Fruit fly (Drosophila melanogaster) whole organism, wandering third instar larva: ENCODE results near the gene CG12259.

Source experiments
- Abd-B ChIP-seq: fragments of >200 bp; optimal IDR thresholded peaks from 2 replicates; lab custom pipeline; 2017; ENCODE audit warnings: missing biosample characterization, missing genetic modification characterization
- CG32264 ChIP-seq: fragments of 200-800 bp; sonication (Bioruptor generic); optimal IDR thresholded peaks from 2 replicates; lab custom pipeline; 2016; ENCODE audit warnings: missing biosample characterization, missing genetic modification characterization
- CG9705 ChIP-seq: fragments of 200-800 bp; sonication (Bioruptor generic); optimal IDR thresholded peaks from 2 replicates; lab custom pipeline; 2018; ENCODE audit warnings: missing biosample characterization, mild to moderate bottlenecking, missing genetic modification characterization
- Dfd ChIP-seq: fragments of >200 bp; optimal IDR thresholded peaks from 2 replicates; lab custom pipeline; 2017; ENCODE audit warnings: missing biosample characterization, missing genetic modification characterization
- Dif ChIP-seq: fragments of 200-275, 200-300 bp; sonication (Bioruptor generic); optimal IDR thresholded peaks from 2 replicates; lab custom pipeline; 2018; ENCODE audit warnings: missing biosample characterization, missing genetic modification characterization; ENCODE audit not compliant: partially characterized antibody
- N ChIP-seq: fragments of >200 bp; optimal IDR thresholded peaks from 2 replicates; lab custom pipeline; 2018; ENCODE audit warnings: missing biosample characterization, missing external identifiers, missing genetic modification characterization
- foxo ChIP-seq, 2 experiments: fragments of 200-800 bp; sonication (Bioruptor generic); optimal IDR thresholded peaks; 2 replicates in 1 of 2; 3 replicates in 1 of 2; lab custom pipeline; 2016 to 2017; ENCODE audit warnings: missing biosample characterization in 2 of 2, missing genetic modification characterization in 2 of 2
- lola ChIP-seq: fragments of >200 bp; optimal IDR thresholded peaks from 2 replicates; lab custom pipeline; 2017; ENCODE audit warnings: missing biosample characterization, missing genetic modification characterization
- pan ChIP-seq: fragments of >200 bp; optimal IDR thresholded peaks from 2 replicates; lab custom pipeline; 2017
- psq ChIP-seq: fragments of 200-800 bp; sonication (Bioruptor generic); optimal IDR thresholded peaks from 3 replicates; lab custom pipeline; 2017; ENCODE audit warnings: missing biosample characterization, mild to moderate bottlenecking, missing genetic modification characterization, moderate library complexity
- woc ChIP-seq: sonication (Bioruptor generic); optimal IDR thresholded peaks from 2 replicates; lab custom pipeline; 2016; ENCODE audit warnings: missing biosample characterization, mild to moderate bottlenecking, missing genetic modification characterization

DNA sequence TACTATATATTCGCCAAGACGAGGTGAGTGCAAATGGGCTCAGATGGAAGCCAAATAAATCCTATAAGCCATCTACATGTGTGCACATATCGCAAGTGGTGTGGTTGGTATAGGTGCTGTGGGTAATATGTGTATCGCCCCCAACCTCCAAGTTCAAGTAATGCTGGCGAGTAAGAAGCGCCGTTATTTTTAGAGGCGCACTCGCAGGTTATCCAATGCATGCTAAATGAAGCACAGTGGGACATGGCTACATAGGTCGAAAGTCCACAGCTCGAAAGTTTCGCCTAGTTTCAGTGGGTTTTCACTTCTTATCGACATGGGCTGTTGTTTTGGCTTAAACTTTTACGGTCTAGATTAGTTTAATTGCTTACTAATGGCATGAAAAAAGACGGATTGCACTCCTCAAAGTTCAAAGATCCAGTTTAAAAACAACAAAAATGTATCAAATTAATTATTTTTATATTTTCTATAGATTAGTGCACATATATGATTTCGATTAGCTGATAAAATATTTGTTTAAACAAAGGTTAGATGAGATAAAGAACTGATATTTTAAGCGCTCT is 5.2 kb upstream of the CG12259 start:
- TF ChIP-seq Dfd (GFP tag; lab: Kevin White, UChicago): no peak
- no peak for TF ChIP-seq woc (GFP tag; lab: Kevin White, UChicago)
- peak in 1 of 2 experiments; percentile 27 for TF ChIP-seq foxo (GFP tag; optimal IDR thresholded peaks at IDR 0.05; lab: Kevin White, UChicago)
- no peak for TF ChIP-seq lola (GFP tag; lab: Kevin White, UChicago)
- TF ChIP-seq N (GFP tag; lab: Kevin White, UChicago): no peak
- no peak for TF ChIP-seq Abd-B (GFP tag; lab: Kevin White, UChicago)
- no peak for TF ChIP-seq CG32264 (GFP tag; lab: Kevin White, UChicago)
- no peak for TF ChIP-seq Dif (GFP tag; lab: Kevin White, UChicago)
- no peak for TF ChIP-seq CG9705
- no peak for TF ChIP-seq pan (lab: Kevin White, UChicago)
- TF ChIP-seq psq: peak; percentile 7
